Worm (Caenorhabditis elegans) whole organism, young adult: Measurements from ENCODE around the gene R01E6.7.

Source experiments
- B0261.1 ChIP-seq: sonication (generic microtip); optimal IDR thresholded peaks from 2 replicates; lab custom pipeline; 2016; ENCODE audit warnings: mild to moderate bottlenecking, missing genetic modification characterization, moderate library complexity, missing compliant biosample characterization
- F52B5.7 ChIP-seq: sonication (generic microtip); optimal IDR thresholded peaks from 2 replicates; lab custom pipeline; 2016; ENCODE audit warnings: mild to moderate bottlenecking, missing genetic modification characterization, missing compliant biosample characterization
- Y53G8AR.9 ChIP-seq: fragments of 200-800 bp; sonication (Bioruptor generic); conservative IDR thresholded peaks from 2 replicates; pipeline ENCODE4 v1.3.6; 2022; ENCODE audit warnings: missing genetic modification reagents, missing genetic modification characterization, missing compliant biosample characterization
- attf-3 ChIP-seq: fragments of 200-800 bp; sonication (Bioruptor generic); conservative IDR thresholded peaks from 2 replicates; pipeline ENCODE4 v1.3.6; 2022; ENCODE audit warnings: missing genetic modification reagents, missing genetic modification characterization, missing compliant biosample characterization
- gei-17 ChIP-seq: fragments of 200-800 bp; sonication (Bioruptor generic); optimal IDR thresholded peaks from 2 replicates; lab custom pipeline; 2018; ENCODE audit warnings: mild to moderate bottlenecking, missing genetic modification characterization, missing compliant biosample characterization
- let-607 ChIP-seq, 2 experiments: fragments of 200-800 bp in 1 of 2; sonication (Bioruptor generic) in 1 of 2; sonication (generic microtip) in 1 of 2; optimal IDR thresholded peaks; 2 replicates each; lab custom pipeline; 2016 to 2018; ENCODE audit warnings: mild to moderate bottlenecking in 2 of 2, missing compliant biosample characterization in 2 of 2, missing genetic modification characterization in 2 of 2, moderate library complexity in 2 of 2, missing genotype in 1 of 2
- nfya-1 ChIP-seq: sonication (generic microtip); optimal IDR thresholded peaks from 2 replicates; lab custom pipeline; 2017; ENCODE audit warnings: antibody characterized with exemption, missing compliant biosample characterization, missing genetic modification characterization, borderline replicate concordance; ENCODE audit not compliant: insufficient read depth
- nfyb-1 ChIP-seq: fragments of 200-800 bp; sonication (Bioruptor generic); IDR thresholded peaks from 2 replicates; pipeline ENCODE4 v1.3.6; 2022; ENCODE audit warnings: missing genetic modification reagents, missing genetic modification characterization, missing compliant biosample characterization
- snpc-4 ChIP-seq, 5 experiments: fragments of 150-350 bp in 1 of 5; sonication (generic microtip) in 4 of 5; optimal IDR thresholded peaks; 2 replicates each; lab custom pipeline; 2014 to 2018; ENCODE audit warnings: missing genetic modification characterization in 5 of 5, missing biosample characterization in 3 of 5, antibody characterized with exemption in 2 of 5, mild to moderate bottlenecking in 2 of 5, missing compliant biosample characterization in 2 of 5, missing genotype in 2 of 5, moderate library complexity in 2 of 5, missing genetic modification reagents in 1 of 5

ce11 chrX:13541335-13541734 is 28.4 kb downstream of the R01E6.7 start:
- TF ChIP-seq Y53G8AR.9 (GFP tag; lab: Robert Waterston, UW) (no peak), F52B5.7 (no peak), snpc-4 (GFP tag; optimal IDR thresholded peaks at IDR 0.05; lab: Kevin White, UChicago) (no peak), snpc-4 (tag; optimal IDR thresholded peaks at IDR 0.05; lab: Kevin White, UChicago) (no peak), let-607 (tag; optimal IDR thresholded peaks at IDR 0.05; lab: Kevin White, UChicago) (no peak), nfya-1 (tag; lab: Kevin White, UChicago) (no peak), B0261.1 (tag; lab: Kevin White, UChicago) (no peak), gei-17 (GFP tag; lab: Kevin White, UChicago) (no peak), nfyb-1 (GFP tag; lab: Robert Waterston, UW) (no peak), attf-3 (GFP tag; lab: Robert Waterston, UW) (no peak)
